Worm (Caenorhabditis elegans) whole organism, midembryonic: Measurements from ENCODE around the gene dli-1.

Experiments
- T22C8.4 ChIP-seq: fragments of 200-800 bp; sonication (Bioruptor generic); IDR thresholded peaks from 2 replicates; pipeline ENCODE4 v1.3.6; 2022; ENCODE audit warnings: missing genetic modification characterization, missing compliant biosample characterization
- cog-1 ChIP-seq: sonication (generic microtip); optimal IDR thresholded peaks from 2 replicates; lab custom pipeline; 2016; ENCODE audit warnings: missing genetic modification characterization, missing compliant biosample characterization
- flt-1 ChIP-seq: fragments of 200-800 bp; sonication (Bioruptor generic); IDR thresholded peaks from 2 replicates; pipeline ENCODE4 v1.3.6; 2022; ENCODE audit warnings: missing genetic modification characterization, missing compliant biosample characterization
- klf-2 ChIP-seq: fragments of 200-800 bp; sonication (Bioruptor generic); conservative IDR thresholded peaks from 2 replicates; pipeline ENCODE4 v1.3.6; 2022; ENCODE audit warnings: missing genetic modification reagents, missing genetic modification characterization, missing compliant biosample characterization
- med-1 ChIP-seq: sonication (generic microtip); optimal IDR thresholded peaks from 2 replicates; lab custom pipeline; 2017; ENCODE audit warnings: missing genetic modification characterization, mild to moderate bottlenecking, missing compliant biosample characterization, antibody characterized with exemption, missing genetic modification reagents; ENCODE audit not compliant: insufficient read depth
- ztf-29 ChIP-seq: fragments of 200-800 bp; sonication (Bioruptor generic); IDR thresholded peaks from 2 replicates; pipeline ENCODE4 v1.3.6; 2022; ENCODE audit warnings: missing genetic modification reagents, missing genetic modification characterization, missing compliant biosample characterization

- TF ChIP-seq klf-2 (GFP tag; lab: Robert Waterston, UW): no peak
- no peak for TF ChIP-seq flt-1 (GFP tag; lab: Robert Waterston, UW)
- TF ChIP-seq ztf-29: no peak
- TF ChIP-seq cog-1 (tag; lab: Kevin White, UChicago): no peak
- no peak for TF ChIP-seq med-1 (GFP tag; lab: Kevin White, UChicago)
- no peak for TF ChIP-seq T22C8.4 (GFP tag; lab: Robert Waterston, UW)
These were observed 30.1 kb downstream of the dli-1 start, which contains the start of gene scl-6 for ce11 chrIV:13068451-13068850.
